Worm (Caenorhabditis elegans) whole organism, L4/young adult: Measurements from ENCODE around the gene deb-1.

Experiments used
- W03F9.2 ChIP-seq: fragments of 150-350 bp; optimal IDR thresholded peaks from 2 replicates; lab custom pipeline; 2014; ENCODE audit warnings: missing biosample characterization, missing genetic modification characterization
- dao-5 ChIP-seq: sonication (generic microtip); optimal IDR thresholded peaks from 2 replicates; lab custom pipeline; 2016; ENCODE audit warnings: missing genotype, missing genetic modification characterization, moderate library complexity, missing compliant biosample characterization
- him-1 ChIP-seq: sonication (generic microtip); optimal IDR thresholded peaks from 2 replicates; lab custom pipeline; 2016; ENCODE audit warnings: missing genotype, missing genetic modification reagents, missing genetic modification characterization, missing compliant biosample characterization

DNA sequence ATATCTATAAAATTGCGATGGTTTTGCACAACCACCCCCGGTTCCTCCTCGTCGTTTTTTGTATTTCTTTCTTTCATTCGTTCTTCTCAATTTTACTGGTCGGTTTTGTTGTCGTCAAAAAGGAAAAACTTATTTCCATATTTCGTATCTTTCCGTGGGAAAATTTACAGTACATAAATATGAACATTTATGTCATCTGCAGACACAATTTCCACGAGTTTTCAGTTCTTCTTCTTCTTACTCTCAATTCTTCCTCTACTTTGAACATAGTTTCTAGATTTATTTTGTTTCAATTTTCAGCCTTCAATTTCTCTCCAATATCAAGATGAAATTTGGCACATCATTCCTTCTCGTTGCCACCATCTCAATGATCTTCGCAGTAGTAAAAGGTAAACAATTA, 12.9 kb downstream of the deb-1 start, which contains the start of gene Y43B11AR.1:
- TF ChIP-seq dao-5: no peak
- TF ChIP-seq him-1 (tag; lab: Kevin White, UChicago): no peak
- no peak for TF ChIP-seq W03F9.2
